Worm (Caenorhabditis elegans) whole organism, L1 larva: ENCODE results near the gene Y48A6B.14.

ENCODE experiments used
- C16A3.4 ChIP-seq: fragments of 150-350 bp; optimal IDR thresholded peaks from 2 replicates; lab custom pipeline; 2014; ENCODE audit warnings: missing biosample characterization, missing genetic modification characterization
- F16B12.6 ChIP-seq: fragments of 150-350 bp; optimal IDR thresholded peaks from 2 replicates; lab custom pipeline; 2014; ENCODE audit warnings: missing biosample characterization, missing genetic modification characterization
- alr-1 ChIP-seq: fragments of 200-800 bp; sonication (Bioruptor generic); optimal IDR thresholded peaks from 2 replicates; lab custom pipeline; 2018; ENCODE audit warnings: borderline replicate concordance, mild to moderate bottlenecking, missing genetic modification characterization, missing compliant biosample characterization
- aly-2 ChIP-seq: fragments of 150-350 bp; optimal IDR thresholded peaks from 2 replicates; lab custom pipeline; 2014; ENCODE audit warnings: missing biosample characterization, missing genetic modification characterization
- ama-1 ChIP-seq: fragments of 150-350 bp; optimal IDR thresholded peaks from 2 replicates; lab custom pipeline; 2014
- blmp-1 ChIP-seq: fragments of 150-350 bp; optimal IDR thresholded peaks from 2 replicates; lab custom pipeline; 2014; ENCODE audit warnings: missing biosample characterization, missing genetic modification characterization
- ceh-63 ChIP-seq: fragments of 200-800 bp; sonication (Bioruptor generic); optimal IDR thresholded peaks from 2 replicates; lab custom pipeline; 2018; ENCODE audit warnings: mild to moderate bottlenecking, missing genetic modification characterization, missing compliant biosample characterization
- ceh-88 ChIP-seq: fragments of 200-800 bp; sonication (Bioruptor generic); IDR thresholded peaks from 2 replicates; pipeline ENCODE4 v1.3.6; 2022; ENCODE audit warnings: missing genetic modification characterization, missing compliant biosample characterization
- ceh-90 ChIP-seq: sonication (generic microtip); optimal IDR thresholded peaks from 2 replicates; lab custom pipeline; 2016; ENCODE audit warnings: missing genetic modification characterization, missing compliant biosample characterization
- dpl-1 ChIP-seq, 3 experiments: fragments of 150-350 bp in 2 of 3; sonication (generic microtip) in 1 of 3; optimal IDR thresholded peaks; 2 replicates each; lab custom pipeline; 2014 to 2017; ENCODE audit warnings: missing biosample characterization in 3 of 3, missing genetic modification characterization in 3 of 3, missing genetic modification reagents in 3 of 3
- dsc-1 ChIP-seq: sonication (generic microtip); optimal IDR thresholded peaks from 2 replicates; lab custom pipeline; 2016; ENCODE audit warnings: mild to moderate bottlenecking, missing genetic modification characterization, missing compliant biosample characterization
- egl-13 ChIP-seq: sonication (generic microtip); optimal IDR thresholded peaks from 2 replicates; lab custom pipeline; 2016; ENCODE audit warnings: missing genotype, missing genetic modification reagents, missing genetic modification characterization, missing compliant biosample characterization
- egl-27 ChIP-seq, 2 experiments: fragments of 150-350 bp in 1 of 2; sonication (generic microtip); optimal IDR thresholded peaks; 3 replicates each; lab custom pipeline; 2017 to 2018; ENCODE audit warnings: missing biosample characterization in 2 of 2, missing genetic modification characterization in 2 of 2, missing genetic modification reagents in 2 of 2
- elt-2 ChIP-seq: sonication (generic microtip); optimal IDR thresholded peaks from 2 replicates; lab custom pipeline; 2016; ENCODE audit warnings: missing genetic modification characterization, mild to moderate bottlenecking, inconsistent platforms, missing compliant biosample characterization, missing genetic modification reagents
- ets-5 ChIP-seq: fragments of 200-800 bp; sonication (Bioruptor generic); IDR thresholded peaks from 2 replicates; pipeline ENCODE4 v1.3.6; 2022; ENCODE audit warnings: missing genetic modification characterization, missing compliant biosample characterization
- fkh-10 ChIP-seq: sonication (generic microtip); optimal IDR thresholded peaks from 2 replicates; lab custom pipeline; 2017; ENCODE audit warnings: missing biosample characterization, missing genetic modification reagents, missing genetic modification characterization
- fkh-4 ChIP-seq: sonication (generic microtip); optimal IDR thresholded peaks from 2 replicates; lab custom pipeline; 2016; ENCODE audit warnings: missing compliant biosample characterization, missing genetic modification characterization, borderline replicate concordance
- fos-1 ChIP-seq: fragments of 150-350 bp; optimal IDR thresholded peaks from 2 replicates; lab custom pipeline; 2014; ENCODE audit warnings: missing biosample characterization, missing genetic modification characterization
- hlh-17 ChIP-seq: fragments of 200-800 bp; sonication (Bioruptor generic); optimal IDR thresholded peaks from 2 replicates; lab custom pipeline; 2018; ENCODE audit warnings: missing genetic modification characterization, mild to moderate bottlenecking, missing compliant biosample characterization, moderate library complexity, borderline replicate concordance
- hlh-4 ChIP-seq: sonication (generic microtip); optimal IDR thresholded peaks from 2 replicates; lab custom pipeline; 2016; ENCODE audit warnings: mild to moderate bottlenecking, missing genetic modification characterization, missing compliant biosample characterization
- hpl-2 ChIP-seq: fragments of 150-350 bp; optimal IDR thresholded peaks from 2 replicates; lab custom pipeline; 2014; ENCODE audit warnings: missing biosample characterization, missing genetic modification reagents, missing genetic modification characterization
- jun-1 ChIP-seq: fragments of 150-350 bp; optimal IDR thresholded peaks from 2 replicates; lab custom pipeline; 2014; ENCODE audit warnings: missing biosample characterization, missing genetic modification reagents, missing genetic modification characterization
- lir-3 ChIP-seq: sonication (generic microtip); optimal IDR thresholded peaks from 2 replicates; lab custom pipeline; 2016; ENCODE audit warnings: mild to moderate bottlenecking, missing genetic modification characterization, moderate library complexity, missing compliant biosample characterization; ENCODE audit not compliant: poor library complexity
- lsy-2 ChIP-seq, 2 experiments: fragments of 150-350 bp; optimal IDR thresholded peaks; 2 replicates each; lab custom pipeline; 2014; ENCODE audit warnings: missing biosample characterization in 2 of 2, missing genetic modification characterization in 2 of 2
- mab-9 ChIP-seq: fragments of 200-800 bp; sonication (Bioruptor generic); IDR thresholded peaks from 2 replicates; pipeline ENCODE4 v1.3.6; 2022; ENCODE audit warnings: missing genetic modification reagents, missing genetic modification characterization, missing compliant biosample characterization
- mdl-1 ChIP-seq, 2 experiments: fragments of 150-350 bp; optimal IDR thresholded peaks; 2 replicates each; lab custom pipeline; 2014 to 2017; ENCODE audit warnings: missing biosample characterization in 2 of 2, missing genetic modification characterization in 2 of 2, inconsistent platforms in 1 of 2
- mef-2 ChIP-seq: fragments of 150-350 bp; optimal IDR thresholded peaks from 2 replicates; lab custom pipeline; 2014; ENCODE audit warnings: missing biosample characterization, missing genetic modification characterization
- nhr-28 ChIP-seq: fragments of 150-350 bp; optimal IDR thresholded peaks from 2 replicates; lab custom pipeline; 2014; ENCODE audit warnings: missing biosample characterization, missing genetic modification characterization
- nhr-47 ChIP-seq: sonication (generic microtip); optimal IDR thresholded peaks from 2 replicates; lab custom pipeline; 2016; ENCODE audit warnings: mild to moderate bottlenecking, missing genetic modification characterization, moderate library complexity, missing compliant biosample characterization
- nhr-71 ChIP-seq: sonication (generic microtip); optimal IDR thresholded peaks from 2 replicates; lab custom pipeline; 2016; ENCODE audit warnings: mild to moderate bottlenecking, missing genetic modification characterization, moderate library complexity, missing compliant biosample characterization
- nhr-76 ChIP-seq: sonication (generic microtip); optimal IDR thresholded peaks from 2 replicates; lab custom pipeline; 2017; ENCODE audit warnings: missing biosample characterization, missing genetic modification characterization
- nhr-77 ChIP-seq: fragments of 150-350 bp; optimal IDR thresholded peaks from 2 replicates; lab custom pipeline; 2014; ENCODE audit warnings: missing biosample characterization, missing genetic modification characterization
- nhr-84 ChIP-seq: sonication (generic microtip); optimal IDR thresholded peaks from 2 replicates; lab custom pipeline; 2017; ENCODE audit warnings: missing biosample characterization, missing genetic modification characterization
- nhr-90 ChIP-seq: sonication (generic microtip); optimal IDR thresholded peaks from 2 replicates; lab custom pipeline; 2016; ENCODE audit warnings: mild to moderate bottlenecking, missing genetic modification characterization, missing compliant biosample characterization; ENCODE audit not compliant: poor library complexity
- pag-3 ChIP-seq: sonication (generic microtip); optimal IDR thresholded peaks from 2 replicates; lab custom pipeline; 2017; ENCODE audit warnings: missing genetic modification characterization, mild to moderate bottlenecking, missing compliant biosample characterization, antibody characterized with exemption, borderline replicate concordance; ENCODE audit not compliant: insufficient read depth
- pax-3 ChIP-seq: fragments of 200-800 bp; sonication (Bioruptor generic); optimal IDR thresholded peaks from 2 replicates; lab custom pipeline; 2018; ENCODE audit warnings: mild to moderate bottlenecking, missing genetic modification characterization, moderate library complexity, missing compliant biosample characterization
- pqm-1 ChIP-seq: sonication (generic microtip); optimal IDR thresholded peaks from 3 replicates; lab custom pipeline; 2017; ENCODE audit warnings: missing biosample characterization, missing genetic modification characterization
- rnt-1 ChIP-seq: sonication (generic microtip); optimal IDR thresholded peaks from 2 replicates; lab custom pipeline; 2016; ENCODE audit warnings: mild to moderate bottlenecking, missing genetic modification characterization, moderate library complexity, missing compliant biosample characterization
- skn-1 ChIP-seq: fragments of 150-350 bp; optimal IDR thresholded peaks from 2 replicates; lab custom pipeline; 2014; ENCODE audit warnings: missing biosample characterization, missing genetic modification characterization
- snpc-4 ChIP-seq: fragments of 150-350 bp; optimal IDR thresholded peaks from 2 replicates; lab custom pipeline; 2014; ENCODE audit warnings: missing biosample characterization, missing genetic modification characterization
- snu-23 ChIP-seq: sonication (generic microtip); optimal IDR thresholded peaks from 2 replicates; lab custom pipeline; 2016; ENCODE audit warnings: missing genetic modification characterization, missing compliant biosample characterization
- sptf-1 ChIP-seq: fragments of 150-350 bp; optimal IDR thresholded peaks from 2 replicates; lab custom pipeline; 2014; ENCODE audit warnings: missing biosample characterization, missing genetic modification characterization
- unc-30 ChIP-seq: sonication (generic microtip); optimal IDR thresholded peaks from 2 replicates; lab custom pipeline; 2017; ENCODE audit warnings: missing biosample characterization, missing genetic modification characterization
- unc-62 ChIP-seq: fragments of 150-350 bp; optimal IDR thresholded peaks from 2 replicates; lab custom pipeline; 2014; ENCODE audit warnings: missing biosample characterization, missing genetic modification reagents, missing genetic modification characterization
- unc-86 ChIP-seq: sonication (generic microtip); optimal IDR thresholded peaks from 2 replicates; lab custom pipeline; 2016; ENCODE audit warnings: missing genetic modification characterization, missing compliant biosample characterization
- unc-98 ChIP-seq: fragments of 200-800 bp; sonication (Bioruptor generic); IDR thresholded peaks from 2 replicates; pipeline ENCODE4 v1.3.6; 2022; ENCODE audit warnings: missing genetic modification characterization, missing compliant biosample characterization
- vab-15 ChIP-seq: sonication (generic microtip); optimal IDR thresholded peaks from 2 replicates; lab custom pipeline; 2017; ENCODE audit warnings: missing genotype, mild to moderate bottlenecking, missing genetic modification characterization, missing compliant biosample characterization
- zag-1 ChIP-seq: fragments of 150-350 bp; optimal IDR thresholded peaks from 2 replicates; lab custom pipeline; 2014; ENCODE audit warnings: missing biosample characterization, missing genetic modification characterization
- zip-4 ChIP-seq: fragments of 200-800 bp; sonication (Bioruptor generic); optimal IDR thresholded peaks from 2 replicates; lab custom pipeline; 2018; ENCODE audit warnings: mild to moderate bottlenecking, missing genetic modification characterization, moderate library complexity, missing compliant biosample characterization
- ztf-11 ChIP-seq, 2 experiments: sonication (generic microtip); optimal IDR thresholded peaks; 2 replicates each; lab custom pipeline; 2016 to 2017; ENCODE audit warnings: missing genetic modification characterization in 2 of 2, missing biosample characterization in 1 of 2, missing compliant biosample characterization in 1 of 2
- ztf-4 ChIP-seq: fragments of 150-350 bp; optimal IDR thresholded peaks from 2 replicates; lab custom pipeline; 2014; ENCODE audit warnings: missing biosample characterization, missing genetic modification characterization

Y48A6B.14 gene

DNA sequence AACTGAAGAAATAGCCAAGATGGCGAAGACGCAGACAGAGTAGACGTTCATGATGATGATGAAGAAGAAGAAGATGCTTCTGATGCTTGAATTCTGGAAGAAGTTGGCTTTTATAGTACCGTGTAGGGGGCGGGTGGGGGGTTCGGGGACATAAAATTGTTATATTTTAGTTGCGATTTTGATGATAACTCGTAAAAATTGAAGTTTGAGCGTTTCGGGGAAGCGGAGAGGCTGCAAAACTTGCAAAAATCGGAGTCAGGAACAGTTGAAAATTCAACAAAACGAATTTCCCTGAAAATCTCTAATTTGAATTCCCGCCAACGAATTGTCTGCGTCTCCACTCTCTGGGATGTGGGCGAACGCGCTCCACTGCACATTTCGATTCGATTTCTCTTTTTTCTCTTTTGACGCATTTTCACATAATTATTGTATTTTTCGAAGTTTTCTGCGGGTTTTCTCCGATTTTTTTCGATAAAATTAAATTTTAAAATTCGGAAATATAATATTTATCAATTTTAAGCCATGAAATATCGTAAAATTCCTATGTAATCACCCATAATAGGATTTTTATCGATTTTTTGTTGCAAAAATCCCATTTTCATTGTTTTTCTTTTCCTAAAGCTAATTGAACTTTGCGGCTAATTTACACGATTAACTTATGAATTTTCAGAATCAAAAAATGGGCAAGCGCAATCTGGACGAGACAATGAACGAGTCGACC, 23.7 kb upstream of the Y48A6B.14 start, which contains the start of the genes fipr-17 and Y48A6B.3 (continued):
- TF ChIP-seq elt-2 (tag; lab: Kevin White, UChicago): peak; percentile 29
- TF ChIP-seq ztf-4: peak; percentile 2
- TF ChIP-seq mef-2 (tag; lab: Kevin White, UChicago): peak; percentile 50
- TF ChIP-seq jun-1 (tag; lab: Kevin White, UChicago): peak; percentile 77
- peak; percentile 65 for TF ChIP-seq egl-13 (tag; lab: Kevin White, UChicago)
- TF ChIP-seq nhr-28 (tag; lab: Kevin White, UChicago): no peak
- TF ChIP-seq C16A3.4 (tag; lab: Kevin White, UChicago): peak; percentile 93
- no peak for TF ChIP-seq hpl-2 (GFP tag; lab: Kevin White, UChicago)
- no peak for TF ChIP-seq alr-1 (tag; lab: Kevin White, UChicago)
- peak in 1 of 2 experiments; percentile 56 for TF ChIP-seq ztf-11 (tag; optimal IDR thresholded peaks at IDR 0.05; lab: Kevin White, UChicago)
- TF ChIP-seq nhr-90 (tag; lab: Kevin White, UChicago): peak; percentile 78
- peak; percentile 89 to 95 for TF ChIP-seq lsy-2 (tag; optimal IDR thresholded peaks at IDR 0.05; lab: Kevin White, UChicago)
- TF ChIP-seq unc-30 (tag; lab: Kevin White, UChicago): no peak
- TF ChIP-seq fos-1 (tag; lab: Kevin White, UChicago): peak; percentile 75
- no peak for TF ChIP-seq unc-62
- TF ChIP-seq unc-86 (tag; lab: Kevin White, UChicago): peak; percentile 80
- no peak for TF ChIP-seq hlh-17 (GFP tag; lab: Kevin White, UChicago)
- no peak for TF ChIP-seq mab-9 (GFP tag; lab: Robert Waterston, UW)
- TF ChIP-seq dpl-1 (GFP tag; optimal IDR thresholded peaks at IDR 0.05; lab: Kevin White, UChicago): peak; percentile 99
- peak; percentile 78 for TF ChIP-seq nhr-77 (tag; lab: Kevin White, UChicago)
- TF ChIP-seq nhr-84 (tag; lab: Kevin White, UChicago): no peak
- peak; percentile 52 for TF ChIP-seq ceh-90 (tag; lab: Kevin White, UChicago)
- peak; percentile 75 for TF ChIP-seq F16B12.6 (tag; lab: Kevin White, UChicago)
- TF ChIP-seq pag-3 (tag; lab: Kevin White, UChicago): no peak
- no peak for TF ChIP-seq nhr-76 (tag; lab: Kevin White, UChicago)
- TF ChIP-seq vab-15 (tag; lab: Kevin White, UChicago): peak; percentile 75
- TF ChIP-seq rnt-1 (tag; lab: Kevin White, UChicago): peak; percentile 94
- TF ChIP-seq hlh-4 (tag; lab: Kevin White, UChicago): no peak
- TF ChIP-seq pax-3: peak; percentile 74
- TF ChIP-seq unc-98 (GFP tag; lab: Robert Waterston, UW): 0 out of 2 replicates have a peak, but pooled peaks have one; percentile 41
- TF ChIP-seq snpc-4 (tag; lab: Kevin White, UChicago): peak; percentile 92
- TF ChIP-seq dsc-1 (tag; lab: Kevin White, UChicago): peak; percentile 70
- peak; percentile 76 for TF ChIP-seq lir-3 (tag; lab: Kevin White, UChicago)
- TF ChIP-seq zag-1: no peak
- TF ChIP-seq egl-27 (tag; optimal IDR thresholded peaks at IDR 0.05; lab: Kevin White, UChicago): peak in 1 of 2 experiments; percentile 23
- TF ChIP-seq ama-1 (lab: Kevin White, UChicago): no peak
- peak; percentile 47 for TF ChIP-seq aly-2 (tag; lab: Kevin White, UChicago)
- TF ChIP-seq fkh-10: no peak
- TF ChIP-seq blmp-1: peak; percentile 94
- no peak for TF ChIP-seq ets-5 (GFP tag; lab: Robert Waterston, UW)
- peak; percentile 90 for TF ChIP-seq snu-23
- TF ChIP-seq pqm-1 (tag; lab: Kevin White, UChicago): no peak
- TF ChIP-seq skn-1 (tag; lab: Kevin White, UChicago): peak; percentile 85
- peak; percentile 89 for TF ChIP-seq nhr-71 (tag; lab: Kevin White, UChicago)
- peak; percentile 27 for TF ChIP-seq fkh-4 (tag; lab: Kevin White, UChicago)
- TF ChIP-seq ceh-63: no peak
- peak; percentile 40; the same call in 1 of the 2 replicates for TF ChIP-seq ceh-88 (GFP tag; lab: Robert Waterston, UW)
- no peak for TF ChIP-seq sptf-1 (tag; lab: Kevin White, UChicago)
- peak in 1 of 2 experiments; percentile 52 for TF ChIP-seq mdl-1 (tag; optimal IDR thresholded peaks at IDR 0.05; lab: Kevin White, UChicago)
- peak; percentile 89 for TF ChIP-seq nhr-47
- TF ChIP-seq zip-4: peak; percentile 59
